Worm (Caenorhabditis elegans) whole organism, L1 larva: ENCODE measurements around the gene str-143.
A peak's percentile ranks its signal among the peaks of the same experiment; 100 is the strongest.

Experiments
- C04F5.9 ChIP-seq: sonication (generic microtip); optimal IDR thresholded peaks from 2 replicates; lab custom pipeline; 2016; ENCODE audit warnings: missing genetic modification characterization, missing compliant biosample characterization
- C16A3.4 ChIP-seq: fragments of 150-350 bp; optimal IDR thresholded peaks from 2 replicates; lab custom pipeline; 2014; ENCODE audit warnings: missing biosample characterization, missing genetic modification characterization
- F16B12.6 ChIP-seq: fragments of 150-350 bp; optimal IDR thresholded peaks from 2 replicates; lab custom pipeline; 2014; ENCODE audit warnings: missing biosample characterization, missing genetic modification characterization
- Y116A8C.19 ChIP-seq: sonication (generic microtip); optimal IDR thresholded peaks from 2 replicates; lab custom pipeline; 2016; ENCODE audit warnings: missing compliant biosample characterization, missing genetic modification characterization, borderline replicate concordance
- aha-1 ChIP-seq: fragments of 150-350 bp; optimal IDR thresholded peaks from 2 replicates; lab custom pipeline; 2014; ENCODE audit warnings: missing biosample characterization, missing genetic modification characterization
- alr-1 ChIP-seq: fragments of 200-800 bp; sonication (Bioruptor generic); optimal IDR thresholded peaks from 2 replicates; lab custom pipeline; 2018; ENCODE audit warnings: borderline replicate concordance, mild to moderate bottlenecking, missing genetic modification characterization, missing compliant biosample characterization
- ama-1 ChIP-seq: fragments of 150-350 bp; optimal IDR thresholded peaks from 2 replicates; lab custom pipeline; 2014
- ceh-63 ChIP-seq: fragments of 200-800 bp; sonication (Bioruptor generic); optimal IDR thresholded peaks from 2 replicates; lab custom pipeline; 2018; ENCODE audit warnings: mild to moderate bottlenecking, missing genetic modification characterization, missing compliant biosample characterization
- ceh-8 ChIP-seq: fragments of 200-800 bp; sonication (Bioruptor generic); optimal IDR thresholded peaks from 2 replicates; lab custom pipeline; 2018; ENCODE audit warnings: mild to moderate bottlenecking, missing genetic modification characterization, moderate library complexity, missing compliant biosample characterization
- ceh-82 ChIP-seq, 3 experiments: fragments of 150-350 bp in 1 of 3; sonication (generic microtip) in 2 of 3; optimal IDR thresholded peaks; 2 replicates each; lab custom pipeline; 2014 to 2017; ENCODE audit warnings: missing biosample characterization in 3 of 3, missing genetic modification characterization in 3 of 3
- ceh-88 ChIP-seq: fragments of 200-800 bp; sonication (Bioruptor generic); IDR thresholded peaks from 2 replicates; pipeline ENCODE4 v1.3.6; 2022; ENCODE audit warnings: missing genetic modification characterization, missing compliant biosample characterization
- ceh-90 ChIP-seq: sonication (generic microtip); optimal IDR thresholded peaks from 2 replicates; lab custom pipeline; 2016; ENCODE audit warnings: missing genetic modification characterization, missing compliant biosample characterization
- dsc-1 ChIP-seq: sonication (generic microtip); optimal IDR thresholded peaks from 2 replicates; lab custom pipeline; 2016; ENCODE audit warnings: mild to moderate bottlenecking, missing genetic modification characterization, missing compliant biosample characterization
- efl-1 ChIP-seq, 4 experiments: fragments of 150-350 bp; optimal IDR thresholded peaks in 3 of 4; peaks in 1 of 4; 1 replicate in 1 of 4; 2 replicates in 3 of 4; lab custom pipeline; 2014; ENCODE audit warnings: missing biosample characterization in 2 of 4, missing genetic modification characterization in 2 of 4, missing genetic modification reagents in 2 of 4
- elt-2 ChIP-seq: sonication (generic microtip); optimal IDR thresholded peaks from 2 replicates; lab custom pipeline; 2016; ENCODE audit warnings: missing genetic modification characterization, mild to moderate bottlenecking, inconsistent platforms, missing compliant biosample characterization, missing genetic modification reagents
- elt-3 ChIP-seq, 6 experiments: fragments of 150-350 bp in 1 of 6; sonication (generic microtip); optimal IDR thresholded peaks; 2 replicates each; lab custom pipeline; 2017 to 2018; ENCODE audit warnings: missing biosample characterization in 6 of 6, missing genetic modification characterization in 6 of 6, inconsistent platforms in 1 of 6
- ets-5 ChIP-seq: fragments of 200-800 bp; sonication (Bioruptor generic); IDR thresholded peaks from 2 replicates; pipeline ENCODE4 v1.3.6; 2022; ENCODE audit warnings: missing genetic modification characterization, missing compliant biosample characterization
- fkh-10 ChIP-seq: sonication (generic microtip); optimal IDR thresholded peaks from 2 replicates; lab custom pipeline; 2017; ENCODE audit warnings: missing biosample characterization, missing genetic modification reagents, missing genetic modification characterization
- fkh-8 ChIP-seq: sonication (generic microtip); optimal IDR thresholded peaks from 2 replicates; lab custom pipeline; 2016; ENCODE audit warnings: mild to moderate bottlenecking, missing genetic modification characterization, missing compliant biosample characterization
- fos-1 ChIP-seq: fragments of 150-350 bp; optimal IDR thresholded peaks from 2 replicates; lab custom pipeline; 2014; ENCODE audit warnings: missing biosample characterization, missing genetic modification characterization
- hpl-2 ChIP-seq: fragments of 150-350 bp; optimal IDR thresholded peaks from 2 replicates; lab custom pipeline; 2014; ENCODE audit warnings: missing biosample characterization, missing genetic modification reagents, missing genetic modification characterization
- isw-1 ChIP-seq: fragments of 200-800 bp; sonication (Bioruptor generic); IDR thresholded peaks from 2 replicates; pipeline ENCODE4 v1.3.6; 2022; ENCODE audit warnings: missing genetic modification characterization, missing compliant biosample characterization
- lin-13 ChIP-seq: fragments of 150-350 bp; optimal IDR thresholded peaks from 2 replicates; lab custom pipeline; 2014; ENCODE audit warnings: missing biosample characterization, missing genetic modification reagents, missing genetic modification characterization
- lin-14 ChIP-seq: fragments of 200-800 bp; sonication (Bioruptor generic); optimal IDR thresholded peaks from 2 replicates; lab custom pipeline; 2018; ENCODE audit warnings: mild to moderate bottlenecking, missing genetic modification characterization, moderate library complexity, missing compliant biosample characterization
- lin-15B ChIP-seq: fragments of 150-350 bp; sonication (generic microtip); optimal IDR thresholded peaks from 3 replicates; lab custom pipeline; 2014; ENCODE audit warnings: missing biosample characterization, missing genetic modification characterization
- lir-3 ChIP-seq: sonication (generic microtip); optimal IDR thresholded peaks from 2 replicates; lab custom pipeline; 2016; ENCODE audit warnings: mild to moderate bottlenecking, missing genetic modification characterization, moderate library complexity, missing compliant biosample characterization; ENCODE audit not compliant: poor library complexity
- mdl-1 ChIP-seq, 2 experiments: fragments of 150-350 bp; optimal IDR thresholded peaks; 2 replicates each; lab custom pipeline; 2014 to 2017; ENCODE audit warnings: missing biosample characterization in 2 of 2, missing genetic modification characterization in 2 of 2, inconsistent platforms in 1 of 2
- mep-1 ChIP-seq: fragments of 150-350 bp; optimal IDR thresholded peaks from 2 replicates; lab custom pipeline; 2014; ENCODE audit warnings: missing biosample characterization, missing genetic modification characterization
- nhr-11 ChIP-seq: fragments of 150-350 bp; optimal IDR thresholded peaks from 2 replicates; lab custom pipeline; 2014; ENCODE audit warnings: missing biosample characterization, missing genetic modification characterization
- nhr-20 ChIP-seq: sonication (generic microtip); optimal IDR thresholded peaks from 2 replicates; lab custom pipeline; 2016; ENCODE audit warnings: mild to moderate bottlenecking, missing genetic modification characterization, missing compliant biosample characterization
- nhr-71 ChIP-seq: sonication (generic microtip); optimal IDR thresholded peaks from 2 replicates; lab custom pipeline; 2016; ENCODE audit warnings: mild to moderate bottlenecking, missing genetic modification characterization, moderate library complexity, missing compliant biosample characterization
- nhr-84 ChIP-seq: sonication (generic microtip); optimal IDR thresholded peaks from 2 replicates; lab custom pipeline; 2017; ENCODE audit warnings: missing biosample characterization, missing genetic modification characterization
- nhr-85 ChIP-seq: sonication (generic microtip); peaks from one replicate; lab custom pipeline; 2016; ENCODE audit warnings: missing genetic modification characterization, inconsistent platforms, missing compliant biosample characterization
- nhr-90 ChIP-seq: sonication (generic microtip); optimal IDR thresholded peaks from 2 replicates; lab custom pipeline; 2016; ENCODE audit warnings: mild to moderate bottlenecking, missing genetic modification characterization, missing compliant biosample characterization; ENCODE audit not compliant: poor library complexity
- pax-3 ChIP-seq: fragments of 200-800 bp; sonication (Bioruptor generic); optimal IDR thresholded peaks from 2 replicates; lab custom pipeline; 2018; ENCODE audit warnings: mild to moderate bottlenecking, missing genetic modification characterization, moderate library complexity, missing compliant biosample characterization
- snpc-4 ChIP-seq: fragments of 150-350 bp; optimal IDR thresholded peaks from 2 replicates; lab custom pipeline; 2014; ENCODE audit warnings: missing biosample characterization, missing genetic modification characterization
- snu-23 ChIP-seq: sonication (generic microtip); optimal IDR thresholded peaks from 2 replicates; lab custom pipeline; 2016; ENCODE audit warnings: missing genetic modification characterization, missing compliant biosample characterization
- sox-4 ChIP-seq: sonication (generic microtip); optimal IDR thresholded peaks from 2 replicates; lab custom pipeline; 2016; ENCODE audit warnings: missing genetic modification characterization, missing compliant biosample characterization
- sptf-1 ChIP-seq: fragments of 150-350 bp; optimal IDR thresholded peaks from 2 replicates; lab custom pipeline; 2014; ENCODE audit warnings: missing biosample characterization, missing genetic modification characterization
- sup-37 ChIP-seq: fragments of 200-800 bp; sonication (Bioruptor generic); optimal IDR thresholded peaks from 2 replicates; lab custom pipeline; 2018; ENCODE audit warnings: mild to moderate bottlenecking, missing genetic modification characterization, missing compliant biosample characterization
- tbx-2 ChIP-seq: sonication (generic microtip); optimal IDR thresholded peaks from 2 replicates; lab custom pipeline; 2016; ENCODE audit warnings: missing genetic modification characterization, missing compliant biosample characterization
- tlp-1 ChIP-seq: fragments of 150-350 bp; optimal IDR thresholded peaks from 2 replicates; lab custom pipeline; 2014; ENCODE audit warnings: missing biosample characterization, missing genetic modification characterization
- unc-130 ChIP-seq: fragments of 150-350 bp; optimal IDR thresholded peaks from 2 replicates; lab custom pipeline; 2017; ENCODE audit warnings: missing biosample characterization, missing genetic modification characterization, inconsistent platforms
- unc-62 ChIP-seq: fragments of 150-350 bp; optimal IDR thresholded peaks from 2 replicates; lab custom pipeline; 2014; ENCODE audit warnings: missing biosample characterization, missing genetic modification reagents, missing genetic modification characterization
- unc-86 ChIP-seq: sonication (generic microtip); optimal IDR thresholded peaks from 2 replicates; lab custom pipeline; 2016; ENCODE audit warnings: missing genetic modification characterization, missing compliant biosample characterization
- vab-15 ChIP-seq: sonication (generic microtip); optimal IDR thresholded peaks from 2 replicates; lab custom pipeline; 2017; ENCODE audit warnings: missing genotype, mild to moderate bottlenecking, missing genetic modification characterization, missing compliant biosample characterization
- xbp-1 ChIP-seq: sonication (generic microtip); optimal IDR thresholded peaks from 2 replicates; lab custom pipeline; 2016; ENCODE audit warnings: missing genetic modification characterization, missing compliant biosample characterization
- zag-1 ChIP-seq: fragments of 150-350 bp; optimal IDR thresholded peaks from 2 replicates; lab custom pipeline; 2014; ENCODE audit warnings: missing biosample characterization, missing genetic modification characterization
- ztf-11 ChIP-seq, 2 experiments: sonication (generic microtip); optimal IDR thresholded peaks; 2 replicates each; lab custom pipeline; 2016 to 2017; ENCODE audit warnings: missing genetic modification characterization in 2 of 2, missing biosample characterization in 1 of 2, missing compliant biosample characterization in 1 of 2

str-143 gene

DNA sequence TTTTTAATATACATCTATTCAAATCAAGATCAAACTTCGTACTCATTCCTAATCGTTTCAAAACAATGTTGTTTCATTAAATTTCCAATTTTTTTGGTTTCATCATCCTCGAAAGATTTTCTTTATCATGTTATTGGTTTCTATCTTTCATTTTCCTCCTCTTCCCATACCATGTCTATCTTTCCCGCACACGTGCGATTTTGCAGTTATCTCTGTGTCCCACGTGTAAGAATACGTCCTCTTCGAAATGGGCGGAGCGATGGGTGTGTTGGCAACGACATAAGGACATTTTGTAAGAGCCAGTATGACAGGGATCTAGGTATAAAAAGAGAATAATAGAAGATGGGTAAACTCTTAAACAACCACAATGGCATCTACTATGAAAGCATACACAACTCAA, 43.2 kb downstream of the str-143 start, which contains the start of gene F43H9.4 (continued):
- TF ChIP-seq lin-15B (tag; lab: Kevin White, UChicago) (no peak), tlp-1 (tag; lab: Kevin White, UChicago) (no peak), lir-3 (tag; lab: Kevin White, UChicago) (no peak), ztf-11 (tag; optimal IDR thresholded peaks at IDR 0.05; lab: Kevin White, UChicago) (no peak), xbp-1 (tag; lab: Kevin White, UChicago) (peak; percentile 87), ceh-82 (tag; optimal IDR thresholded peaks at IDR 0.05; lab: Kevin White, UChicago) (no peak), lin-13 (GFP tag; lab: Kevin White, UChicago) (no peak), vab-15 (tag; lab: Kevin White, UChicago) (no peak), nhr-71 (tag; lab: Kevin White, UChicago) (peak; percentile 63), F16B12.6 (tag; lab: Kevin White, UChicago) (no peak), alr-1 (tag; lab: Kevin White, UChicago) (no peak), fos-1 (tag; lab: Kevin White, UChicago) (no peak), nhr-11 (tag; lab: Kevin White, UChicago) (no peak), ceh-90 (tag; lab: Kevin White, UChicago) (no peak), hpl-2 (no peak), tbx-2 (tag; lab: Kevin White, UChicago) (peak; percentile 20), nhr-85 (tag; lab: Kevin White, UChicago) (peak; percentile 91), ets-5 (GFP tag; lab: Robert Waterston, UW) (no peak), efl-1 (optimal IDR thresholded peaks at IDR 0.05; lab: Kevin White, UChicago) (no peak), efl-1 (GFP tag; optimal IDR thresholded peaks at IDR 0.05 in 1 of 2; lab: Kevin White, UChicago) (no peak), fkh-10 (GFP tag; lab: Kevin White, UChicago) (no peak), elt-3 (tag; optimal IDR thresholded peaks at IDR 0.05; lab: Kevin White, UChicago) (peak in 5 of 6 experiments; percentile 47 to 94 (median 62)), nhr-90 (tag; lab: Kevin White, UChicago) (peak; percentile 48), pax-3 (tag; lab: Kevin White, UChicago) (no peak), unc-86 (tag; lab: Kevin White, UChicago) (no peak), ceh-88 (GFP tag; lab: Robert Waterston, UW) (no peak), sup-37 (GFP tag; lab: Kevin White, UChicago) (no peak), sox-4 (tag; lab: Kevin White, UChicago) (no peak), sptf-1 (tag; lab: Kevin White, UChicago) (no peak), lin-14 (GFP tag; lab: Kevin White, UChicago) (peak; percentile 74), C04F5.9 (tag; lab: Kevin White, UChicago) (no peak), nhr-84 (no peak), unc-130 (tag; lab: Kevin White, UChicago) (peak; percentile 18), ama-1 (no peak), mep-1 (tag; lab: Kevin White, UChicago) (no peak), aha-1 (no peak), snpc-4 (tag; lab: Kevin White, UChicago) (no peak), ceh-63 (no peak), fkh-8 (tag; lab: Kevin White, UChicago) (no peak), C16A3.4 (no peak), unc-62 (GFP tag; lab: Kevin White, UChicago) (no peak)

ce11 chrV:8025259-8025658, 44.3 kb downstream of the str-143 start:
- TF ChIP-seq elt-3 (tag; optimal IDR thresholded peaks at IDR 0.05; lab: Kevin White, UChicago): no peak
- no peak for TF ChIP-seq dsc-1
- TF ChIP-seq lin-14 (GFP tag; lab: Kevin White, UChicago): peak; percentile 57
- TF ChIP-seq vab-15 (tag; lab: Kevin White, UChicago): no peak
- TF ChIP-seq Y116A8C.19 (tag; lab: Kevin White, UChicago): no peak
- TF ChIP-seq nhr-85 (tag; lab: Kevin White, UChicago): peak; percentile 90
- no peak for TF ChIP-seq unc-86 (tag; lab: Kevin White, UChicago)
- TF ChIP-seq zag-1: no peak
- peak; percentile 52 for TF ChIP-seq nhr-20 (tag; lab: Kevin White, UChicago)
- no peak for TF ChIP-seq isw-1
- peak; percentile 49 for TF ChIP-seq nhr-71 (tag; lab: Kevin White, UChicago)
- TF ChIP-seq ceh-90 (tag; lab: Kevin White, UChicago): no peak
- no peak for TF ChIP-seq ceh-8
- no peak for TF ChIP-seq efl-1 (optimal IDR thresholded peaks at IDR 0.05; lab: Kevin White, UChicago)
- peak in 1 of 2 experiments; percentile 43 for TF ChIP-seq efl-1 (GFP tag; optimal IDR thresholded peaks at IDR 0.05 in 1 of 2; lab: Kevin White, UChicago)
- TF ChIP-seq mdl-1 (tag; optimal IDR thresholded peaks at IDR 0.05; lab: Kevin White, UChicago): no peak
- no peak for TF ChIP-seq C16A3.4
- TF ChIP-seq nhr-84: no peak
- TF ChIP-seq mep-1 (tag; lab: Kevin White, UChicago): peak; percentile 23
- TF ChIP-seq snu-23 (GFP tag; lab: Kevin White, UChicago): peak; percentile 38
- TF ChIP-seq elt-2 (tag; lab: Kevin White, UChicago): no peak
- TF ChIP-seq, all 84 proteins: peak for 7
